Worm (Caenorhabditis elegans) whole organism, L4 larva: ENCODE measurements around the gene acr-15.

Source experiments
- F26F4.8 ChIP-seq: fragments of 200-800 bp; sonication (Bioruptor generic); conservative IDR thresholded peaks from 2 replicates; pipeline ENCODE4 v1.3.6; 2022; ENCODE audit warnings: missing genetic modification characterization, missing compliant biosample characterization
- F49E8.2 ChIP-seq: sonication (generic microtip); optimal IDR thresholded peaks from 2 replicates; lab custom pipeline; 2016; ENCODE audit warnings: missing compliant biosample characterization, mild to moderate bottlenecking, missing genetic modification characterization, borderline replicate concordance
- ces-1 ChIP-seq: fragments of 150-350 bp; sonication (generic microtip); optimal IDR thresholded peaks from 4 replicates; lab custom pipeline; 2014; ENCODE audit warnings: missing biosample characterization, missing genetic modification reagents, missing genetic modification characterization
- mep-1 ChIP-seq: fragments of 150-350 bp; sonication (generic microtip); optimal IDR thresholded peaks from 3 replicates; lab custom pipeline; 2014; ENCODE audit warnings: missing biosample characterization, missing genetic modification characterization
- nhr-10 ChIP-seq: fragments of 150-350 bp; optimal IDR thresholded peaks from 2 replicates; lab custom pipeline; 2014; ENCODE audit warnings: missing biosample characterization, missing genetic modification characterization
- nhr-28 ChIP-seq: fragments of 150-350 bp; optimal IDR thresholded peaks from 2 replicates; lab custom pipeline; 2014; ENCODE audit warnings: missing biosample characterization, missing genetic modification characterization
- spr-1 ChIP-seq: sonication (generic microtip); optimal IDR thresholded peaks from 2 replicates; lab custom pipeline; 2016; ENCODE audit warnings: mild to moderate bottlenecking, missing genetic modification characterization, missing compliant biosample characterization
- ztf-11 ChIP-seq: fragments of 150-350 bp; optimal IDR thresholded peaks from 2 replicates; lab custom pipeline; 2014; ENCODE audit warnings: missing biosample characterization, missing genetic modification characterization

DNA sequence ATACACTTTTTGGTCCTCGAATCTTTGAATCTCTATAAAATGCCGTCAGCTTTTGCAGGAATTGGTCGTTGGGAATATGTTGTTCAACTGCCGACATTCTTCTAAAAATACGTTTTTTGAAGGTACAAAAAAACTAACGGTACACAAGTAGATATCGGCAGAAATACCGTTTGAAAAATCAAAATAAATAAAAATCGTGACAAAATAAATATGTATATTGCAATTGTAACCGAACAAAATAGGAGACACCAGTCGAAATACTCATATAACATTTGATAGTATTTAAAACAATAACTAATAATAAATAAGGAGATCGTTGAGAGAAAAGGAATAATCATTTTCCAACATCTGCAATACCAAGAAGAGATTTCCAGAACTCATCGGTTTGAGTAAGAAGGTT is 12.6 kb downstream of the acr-15 start, which contains the start of gene F25G6.8:
- TF ChIP-seq ces-1 (GFP tag; lab: Kevin White, UChicago) (no peak), ztf-11 (no peak), F26F4.8 (GFP tag; lab: Robert Waterston, UW) (no peak), mep-1 (tag; lab: Kevin White, UChicago) (no peak), nhr-28 (tag; lab: Kevin White, UChicago) (no peak), nhr-10 (tag; lab: Kevin White, UChicago) (no peak), F49E8.2 (tag; lab: Kevin White, UChicago) (no peak), spr-1 (no peak)
